Worm (Caenorhabditis elegans): ENCODE results near the gene T03G11.9.

DNA sequence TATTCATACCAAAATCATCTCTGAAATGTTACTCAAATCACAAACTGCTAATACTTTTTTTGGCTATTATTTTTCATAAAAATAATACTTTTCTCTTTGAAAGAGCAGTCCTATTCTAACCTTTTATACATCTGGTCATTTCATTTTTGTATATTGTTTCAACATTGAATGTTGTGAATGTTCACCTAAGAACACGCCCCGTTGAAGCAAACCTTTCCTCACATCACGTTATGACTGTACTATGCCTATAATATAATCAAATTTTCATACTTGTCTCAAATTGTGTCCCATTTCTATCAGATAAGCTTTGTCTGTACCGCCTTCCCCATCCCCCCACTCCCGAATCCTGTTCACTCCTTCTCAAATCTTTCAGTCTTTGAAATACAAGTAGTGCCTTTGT is 34.3 kb downstream of the T03G11.9 start:
- TF ChIP-seq C08G9.2 (tag; optimal IDR thresholded peaks at IDR 0.05) (no peak), mec-3 (tag; optimal IDR thresholded peaks at IDR 0.05; ENCODE audit: borderline replicate concordance) (no peak), ceh-45 (GFP tag; IDR thresholded peaks at IDR 0.05) (no peak), ama-1 (optimal IDR thresholded peaks at IDR 0.05) (no peak)
